Fruit fly (Drosophila melanogaster) whole organism, embryonic: ENCODE measurements around the gene mop.
A peak's percentile ranks its signal among the peaks of the same experiment; 100 is the strongest.

Experiments used
- Adf1 ChIP-seq: fragments of 200-800 bp; sonication (Bioruptor generic); IDR thresholded peaks from 2 replicates; pipeline ENCODE4 v1.3.6; 2022; ENCODE audit warnings: missing biosample characterization, missing genetic modification characterization
- Asciz ChIP-seq: fragments of 200-800 bp; sonication (Bioruptor generic); optimal IDR thresholded peaks from 2 replicates; lab custom pipeline; 2017; ENCODE audit warnings: missing biosample characterization, mild to moderate bottlenecking, missing genetic modification characterization, missing genetic modification reagents
- Atf-2 ChIP-seq: fragments of 200-800 bp; sonication (Bioruptor generic); optimal IDR thresholded peaks from 2 replicates; lab custom pipeline; 2016; ENCODE audit warnings: missing biosample characterization, missing genetic modification characterization
- B-H2 ChIP-seq: fragments of 200-800 bp; sonication (Bioruptor generic); optimal IDR thresholded peaks from 2 replicates; lab custom pipeline; 2018; ENCODE audit warnings: missing biosample characterization, mild to moderate bottlenecking, missing genetic modification characterization
- Bdp1 ChIP-seq: fragments of 200-800 bp; sonication (Bioruptor generic); optimal IDR thresholded peaks from 3 replicates; lab custom pipeline; 2016; ENCODE audit warnings: missing biosample characterization, missing genetic modification characterization
- Blimp-1 ChIP-seq: fragments of 200-800 bp; sonication (Bioruptor generic); optimal IDR thresholded peaks from 3 replicates; lab custom pipeline; 2018; ENCODE audit warnings: missing biosample characterization, missing genetic modification characterization, mild to moderate bottlenecking, moderate library complexity, missing genetic modification reagents
- CG11093 ChIP-seq: fragments of 200-800 bp; sonication (Bioruptor generic); IDR thresholded peaks from 3 replicates; pipeline ENCODE4 v1.3.6; 2022; ENCODE audit warnings: missing biosample characterization, missing genetic modification characterization
- CG11696 ChIP-seq: fragments of 200-800 bp; sonication (Bioruptor generic); IDR thresholded peaks from 2 replicates; pipeline ENCODE4 v1.3.6; 2022; ENCODE audit warnings: missing biosample characterization, missing genetic modification characterization
- CG12236 ChIP-seq: fragments of 200-800 bp; sonication (Bioruptor generic); optimal IDR thresholded peaks from 2 replicates; lab custom pipeline; 2016; ENCODE audit warnings: missing biosample characterization, missing genetic modification characterization
- CG12942 ChIP-seq: fragments of 200-800 bp; sonication (Bioruptor generic); optimal IDR thresholded peaks from 3 replicates; lab custom pipeline; 2016; ENCODE audit warnings: missing biosample characterization, missing genetic modification characterization
- CG15514 ChIP-seq: fragments of 200-800 bp; sonication (Bioruptor generic); optimal IDR thresholded peaks from 3 replicates; lab custom pipeline; 2017; ENCODE audit warnings: missing biosample characterization, missing genetic modification characterization, mild to moderate bottlenecking, moderate library complexity, missing genetic modification reagents
- CG1832 ChIP-seq: fragments of 200-800 bp; sonication (Bioruptor generic); optimal IDR thresholded peaks from 2 replicates; lab custom pipeline; 2017; ENCODE audit warnings: missing biosample characterization, mild to moderate bottlenecking, missing genetic modification characterization, inconsistent platforms
- CG2120 ChIP-seq: fragments of 200-800 bp; sonication (Bioruptor generic); optimal IDR thresholded peaks from 3 replicates; lab custom pipeline; 2016; ENCODE audit warnings: missing biosample characterization, missing genetic modification characterization
- CG31365 ChIP-seq: fragments of 200-800 bp; sonication (Bioruptor generic); optimal IDR thresholded peaks from 2 replicates; lab custom pipeline; 2018; ENCODE audit warnings: missing biosample characterization, mild to moderate bottlenecking, missing genetic modification characterization
- CG4328 ChIP-seq: fragments of 200-800 bp; sonication (Bioruptor generic); optimal IDR thresholded peaks from 3 replicates; lab custom pipeline; 2017; ENCODE audit warnings: missing biosample characterization, missing genetic modification reagents, missing genetic modification characterization
- CG4404 ChIP-seq: fragments of 200-800 bp; sonication (Bioruptor generic); IDR thresholded peaks from 2 replicates; pipeline ENCODE4 v1.3.6; 2022; ENCODE audit warnings: missing biosample characterization, missing genetic modification characterization
- CG4424 ChIP-seq: fragments of 200-800 bp; sonication (Bioruptor generic); optimal IDR thresholded peaks from 3 replicates; lab custom pipeline; 2016; ENCODE audit warnings: missing biosample characterization, missing genetic modification characterization
- CG8359 ChIP-seq: fragments of 200-800 bp; sonication (Bioruptor generic); optimal IDR thresholded peaks from 2 replicates; lab custom pipeline; 2017; ENCODE audit warnings: missing biosample characterization, mild to moderate bottlenecking, missing genetic modification characterization, borderline replicate concordance
- CG9609 ChIP-seq: fragments of 200-800 bp; sonication (Bioruptor generic); optimal IDR thresholded peaks from 3 replicates; lab custom pipeline; 2016; ENCODE audit warnings: missing biosample characterization, missing genetic modification characterization
- Chrac-16 ChIP-seq: fragments of 200-800 bp; sonication (Bioruptor generic); optimal IDR thresholded peaks from 3 replicates; lab custom pipeline; 2016; ENCODE audit warnings: missing biosample characterization, missing genetic modification characterization
- D19A ChIP-seq: fragments of 200-800 bp; optimal IDR thresholded peaks from 3 replicates; lab custom pipeline; 2019; ENCODE audit warnings: missing biosample characterization, mild to moderate bottlenecking, missing genetic modification characterization, moderate library complexity
- Dfd ChIP-seq, 2 experiments: fragments of >200 bp; optimal IDR thresholded peaks; 2 replicates each; lab custom pipeline; 2017; ENCODE audit warnings: missing biosample characterization in 2 of 2, missing genetic modification characterization in 2 of 2
- Elba2 ChIP-seq: fragments of 200-800 bp; sonication (Bioruptor generic); optimal IDR thresholded peaks from 3 replicates; lab custom pipeline; 2016; ENCODE audit warnings: missing biosample characterization, missing genetic modification characterization
- Ets65A ChIP-seq: fragments of 200-800 bp; sonication (Bioruptor generic); peaks from one replicate; lab custom pipeline; 2016; ENCODE audit warnings: missing biosample characterization, missing genetic modification characterization
- Gsc ChIP-seq: fragments of 200-800 bp; sonication (Bioruptor generic); IDR thresholded peaks from 2 replicates; pipeline ENCODE4 v1.3.6; 2022; ENCODE audit warnings: missing biosample characterization, missing genetic modification characterization
- Hr39 ChIP-seq: fragments of >200 bp; optimal IDR thresholded peaks from 2 replicates; lab custom pipeline; 2017
- Hsf ChIP-seq: fragments of 200-800 bp; sonication (Bioruptor generic); optimal IDR thresholded peaks from 3 replicates; lab custom pipeline; 2016; ENCODE audit warnings: missing biosample characterization, missing genetic modification characterization
- Jarid2 ChIP-seq: fragments of 200-800 bp; sonication (Bioruptor generic); optimal IDR thresholded peaks from 3 replicates; lab custom pipeline; 2017; ENCODE audit warnings: mild to moderate bottlenecking, missing biosample characterization, missing genetic modification reagents, missing genetic modification characterization
- Opbp ChIP-seq: fragments of 200-800 bp; sonication (Bioruptor generic); IDR thresholded peaks from 3 replicates; pipeline ENCODE4 v1.3.6; 2022; ENCODE audit warnings: missing biosample characterization, missing genetic modification characterization; ENCODE audit not compliant: partially characterized antibody
- Sry-δ ChIP-seq: fragments of 200-800 bp; sonication (Bioruptor generic); optimal IDR thresholded peaks from 2 replicates; lab custom pipeline; 2016; ENCODE audit warnings: missing biosample characterization, missing genetic modification characterization
- ap ChIP-seq: fragments of 200-800 bp; sonication (Bioruptor generic); IDR thresholded peaks from 2 replicates; pipeline ENCODE4 v1.3.6; 2022; ENCODE audit warnings: missing biosample characterization, missing genetic modification characterization
- chn ChIP-seq: fragments of 200-800 bp; sonication (Bioruptor generic); optimal IDR thresholded peaks from 2 replicates; lab custom pipeline; 2016; ENCODE audit warnings: missing biosample characterization, missing genetic modification characterization
- dmrt99B ChIP-seq: fragments of 200-800 bp; sonication (Bioruptor generic); optimal IDR thresholded peaks from 2 replicates; lab custom pipeline; 2018; ENCODE audit warnings: missing biosample characterization, mild to moderate bottlenecking, missing genetic modification characterization, moderate library complexity
- emc ChIP-seq: fragments of 200-800 bp; sonication (Bioruptor generic); optimal IDR thresholded peaks from 2 replicates; lab custom pipeline; 2016; ENCODE audit warnings: missing biosample characterization, missing genetic modification characterization
- ewg ChIP-seq: fragments of 200-800 bp; sonication (Bioruptor generic); optimal IDR thresholded peaks from 3 replicates; lab custom pipeline; 2017; ENCODE audit warnings: mild to moderate bottlenecking, missing biosample characterization, missing genetic modification reagents, missing genetic modification characterization
- hb ChIP-seq: fragments of 200-800 bp; sonication (Bioruptor generic); IDR thresholded peaks from 3 replicates; pipeline ENCODE4 v1.3.6; 2022; ENCODE audit warnings: missing biosample characterization, missing genetic modification characterization; ENCODE audit not compliant: partially characterized antibody
- inv ChIP-seq: fragments of 200-800 bp; sonication (Bioruptor generic); IDR thresholded peaks from 2 replicates; pipeline ENCODE4 v1.3.6; 2022; ENCODE audit warnings: missing biosample characterization, missing genetic modification characterization; ENCODE audit not compliant: partially characterized antibody
- mld ChIP-seq: fragments of 200-800 bp; sonication (Bioruptor generic); IDR thresholded peaks from 3 replicates; pipeline ENCODE4 v1.3.6; 2022; ENCODE audit warnings: missing biosample characterization, missing genetic modification characterization; ENCODE audit not compliant: partially characterized antibody
- oc ChIP-seq: fragments of 200-800 bp; sonication (Bioruptor generic); optimal IDR thresholded peaks from 2 replicates; lab custom pipeline; 2018; ENCODE audit warnings: missing biosample characterization, mild to moderate bottlenecking, missing genetic modification characterization, moderate library complexity
- p53 ChIP-seq: fragments of 200-800 bp; sonication (Bioruptor generic); optimal IDR thresholded peaks from 2 replicates; lab custom pipeline; 2016; ENCODE audit warnings: missing biosample characterization, missing genetic modification characterization
- pb ChIP-seq: fragments of 200-800 bp; sonication (Bioruptor generic); optimal IDR thresholded peaks from 3 replicates; lab custom pipeline; 2016; ENCODE audit warnings: missing biosample characterization, missing genetic modification characterization
- peb ChIP-seq: fragments of 200-800 bp; sonication (Bioruptor generic); IDR thresholded peaks from 2 replicates; pipeline ENCODE4 v1.3.6; 2022; ENCODE audit warnings: missing biosample characterization, missing genetic modification characterization
- salm ChIP-seq: fragments of 200-800 bp; sonication (Bioruptor generic); optimal IDR thresholded peaks from 2 replicates; lab custom pipeline; 2018; ENCODE audit warnings: missing biosample characterization, mild to moderate bottlenecking, missing genetic modification characterization
- slp2 ChIP-seq: fragments of 200-800 bp; sonication (Bioruptor generic); optimal IDR thresholded peaks from 2 replicates; lab custom pipeline; 2016; ENCODE audit warnings: missing biosample characterization, missing genetic modification characterization
- so ChIP-seq: fragments of 200-800 bp; sonication (Bioruptor generic); IDR thresholded peaks from 3 replicates; pipeline ENCODE4 v1.3.6; 2022; ENCODE audit warnings: missing biosample characterization, missing genetic modification characterization
- tin ChIP-seq: fragments of 200-800 bp; sonication (Bioruptor generic); optimal IDR thresholded peaks from 3 replicates; lab custom pipeline; 2016; ENCODE audit warnings: missing biosample characterization, missing genetic modification characterization
- tna ChIP-seq: fragments of 200-800 bp; sonication (Bioruptor generic); IDR thresholded peaks from 2 replicates; pipeline ENCODE4 v1.3.6; 2022; ENCODE audit warnings: missing biosample characterization, missing genetic modification characterization; ENCODE audit not compliant: partially characterized antibody
- trem ChIP-seq: fragments of 200-800 bp; optimal IDR thresholded peaks from 3 replicates; lab custom pipeline; 2019; ENCODE audit warnings: missing biosample characterization, mild to moderate bottlenecking, missing genetic modification characterization, moderate library complexity
- usp ChIP-seq: fragments of >200 bp; optimal IDR thresholded peaks from 2 replicates; lab custom pipeline; 2017; ENCODE audit warnings: missing biosample characterization, missing genetic modification characterization
- vnd ChIP-seq: fragments of 200-800 bp; sonication (Bioruptor generic); IDR thresholded peaks from 3 replicates; pipeline ENCODE4 v1.3.6; 2022; ENCODE audit warnings: missing biosample characterization, missing genetic modification characterization; ENCODE audit not compliant: partially characterized antibody

mop gene

DNA sequence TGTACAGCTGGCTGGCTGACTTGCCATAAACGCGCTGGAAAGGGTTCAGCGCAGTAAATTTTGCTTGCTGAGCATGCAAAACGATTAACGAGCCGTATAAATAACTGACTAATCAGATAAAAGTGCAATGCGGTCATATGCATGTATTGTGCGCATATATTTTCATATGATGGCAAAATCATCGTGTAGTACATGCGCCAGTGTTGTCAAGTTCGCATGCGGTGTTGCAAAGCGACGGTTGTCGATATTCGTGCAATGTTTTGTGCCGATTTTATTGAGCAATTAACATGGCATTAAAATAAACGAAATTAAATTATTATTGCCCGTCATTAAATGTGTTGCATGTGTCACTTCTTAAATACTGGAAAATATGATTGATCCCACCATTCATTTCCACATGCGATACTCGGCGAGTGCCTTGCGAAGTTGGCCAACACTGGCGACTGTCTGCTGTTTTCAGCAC lies 14.2 kb upstream of the mop start (continued):
- no peak for TF ChIP-seq dmrt99B (tag; lab: Kevin White, UChicago)
- no peak for TF ChIP-seq Jarid2 (GFP tag; lab: Kevin White, UChicago)
- peak; percentile 38; the same call in 1 of the 3 replicates for TF ChIP-seq CG11093 (GFP tag; lab: Robert Waterston, UW)
- TF ChIP-seq B-H2 (GFP tag; lab: Kevin White, UChicago), result no peak
- TF ChIP-seq Atf-2 (GFP tag; lab: Kevin White, UChicago), result peak; percentile 73
- peak; percentile 81 for TF ChIP-seq vnd (GFP tag; lab: Robert Waterston, UW)
- no peak for TF ChIP-seq Blimp-1 (GFP tag; lab: Kevin White, UChicago)
- peak; percentile 56; the same call in 1 of the 2 replicates for TF ChIP-seq peb (GFP tag; lab: Robert Waterston, UW)
- peak; percentile 82 for TF ChIP-seq CG12942 (GFP tag; lab: Kevin White, UChicago)
- peak; percentile 52 for TF ChIP-seq emc
- TF ChIP-seq Asciz (GFP tag; lab: Kevin White, UChicago), result no peak
- TF ChIP-seq D19A (tag; lab: Kevin White, UChicago), result peak; percentile 31
- peak; percentile 80 for TF ChIP-seq hb (GFP tag; lab: Robert Waterston, UW)
- TF ChIP-seq CG12236 (GFP tag; lab: Kevin White, UChicago), result peak; percentile 70
- TF ChIP-seq inv (GFP tag; lab: Robert Waterston, UW), result peak; percentile 80
- TF ChIP-seq mld (GFP tag; lab: Robert Waterston, UW), result peak; percentile 74; the same call in 2 of the 3 replicates
- peak; percentile 79 for TF ChIP-seq CG4404 (GFP tag; lab: Robert Waterston, UW)
- peak; percentile 83 for TF ChIP-seq Bdp1 (GFP tag; lab: Kevin White, UChicago)
- TF ChIP-seq Elba2 (GFP tag; lab: Kevin White, UChicago), result peak; percentile 70
- TF ChIP-seq usp (GFP tag; lab: Kevin White, UChicago), result no peak
- TF ChIP-seq trem (tag; lab: Kevin White, UChicago), result peak; percentile 45
- TF ChIP-seq so (GFP tag; lab: Robert Waterston, UW), result peak; percentile 77; the same call in 2 of the 3 replicates
- TF ChIP-seq Sry-δ, result peak; percentile 79
- TF ChIP-seq ewg (GFP tag; lab: Kevin White, UChicago), result peak; percentile 74
- TF ChIP-seq Ets65A (GFP tag; lab: Kevin White, UChicago), result peak; percentile 97
- no peak for TF ChIP-seq oc (tag; lab: Kevin White, UChicago)
- peak; percentile 72 for TF ChIP-seq Hr39
- TF ChIP-seq Hsf, result peak; percentile 90
- peak; percentile 43 for TF ChIP-seq Adf1 (GFP tag; lab: Robert Waterston, UW)
- no peak for TF ChIP-seq salm
- peak; percentile 75 for TF ChIP-seq CG15514
- TF ChIP-seq CG11696 (GFP tag; lab: Robert Waterston, UW), result 0 out of 2 replicates have a peak, but pooled peaks have one; percentile 14
- TF ChIP-seq CG8359 (GFP tag; lab: Kevin White, UChicago), result peak; percentile 43
- TF ChIP-seq CG4424 (GFP tag; lab: Kevin White, UChicago), result peak; percentile 65
- TF ChIP-seq CG1832, result no peak
- TF ChIP-seq pb, result peak; percentile 88
- peak; percentile 86 for TF ChIP-seq tin
- peak; percentile 91 for TF ChIP-seq CG2120
- TF ChIP-seq tna (GFP tag; lab: Robert Waterston, UW), result peak; percentile 44
- TF ChIP-seq CG31365 (tag; lab: Kevin White, UChicago), result peak; percentile 0
- TF ChIP-seq Chrac-16 (GFP tag; lab: Kevin White, UChicago), result peak; percentile 56
- TF ChIP-seq Dfd (GFP tag; optimal IDR thresholded peaks at IDR 0.05; lab: Kevin White, UChicago), result no peak
- no peak for TF ChIP-seq Gsc (GFP tag; lab: Robert Waterston, UW)
- TF ChIP-seq CG4328 (GFP tag; lab: Kevin White, UChicago), result peak; percentile 28
- TF ChIP-seq slp2 (GFP tag; lab: Kevin White, UChicago), result peak; percentile 75
- TF ChIP-seq p53 (GFP tag; lab: Kevin White, UChicago), result peak; percentile 54
- TF ChIP-seq chn (GFP tag; lab: Kevin White, UChicago), result peak; percentile 85
- peak; percentile 81 for TF ChIP-seq Opbp (GFP tag; lab: Robert Waterston, UW)
- peak; percentile 84 for TF ChIP-seq CG9609
- peak; percentile 51; the same call in 1 of the 2 replicates for TF ChIP-seq ap (GFP tag; lab: Robert Waterston, UW)
